Worm (Caenorhabditis elegans) whole organism, L2 larva: ENCODE data around the gene eif-2D.

Experiments
- aly-2 ChIP-seq: fragments of 150-350 bp; optimal IDR thresholded peaks from 2 replicates; lab custom pipeline; 2014; ENCODE audit warnings: missing biosample characterization, missing genetic modification characterization
- ama-1 ChIP-seq: fragments of 150-350 bp; optimal IDR thresholded peaks from 2 replicates; lab custom pipeline; 2018; ENCODE audit warnings: inconsistent platforms
- egl-27 ChIP-seq: sonication (generic microtip); optimal IDR thresholded peaks from 3 replicates; lab custom pipeline; 2017; ENCODE audit warnings: missing biosample characterization, missing genetic modification reagents, missing genetic modification characterization
- lin-39 ChIP-seq: fragments of 150-350 bp; optimal IDR thresholded peaks from 2 replicates; lab custom pipeline; 2014; ENCODE audit warnings: missing biosample characterization, missing genetic modification reagents, missing genetic modification characterization
- mbf-1 ChIP-seq: sonication (generic microtip); optimal IDR thresholded peaks from 2 replicates; lab custom pipeline; 2017; ENCODE audit warnings: missing biosample characterization, missing genetic modification characterization
- nhr-10 ChIP-seq: sonication (generic microtip); optimal IDR thresholded peaks from 2 replicates; lab custom pipeline; 2017; ENCODE audit warnings: missing biosample characterization, missing genetic modification characterization
- nhr-11 ChIP-seq: fragments of 150-350 bp; optimal IDR thresholded peaks from 2 replicates; lab custom pipeline; 2014; ENCODE audit warnings: missing biosample characterization, missing genetic modification characterization
- nhr-12 ChIP-seq: fragments of 150-350 bp; optimal IDR thresholded peaks from 2 replicates; lab custom pipeline; 2014; ENCODE audit warnings: missing biosample characterization, missing genetic modification characterization
- nhr-237 ChIP-seq: fragments of 150-350 bp; optimal IDR thresholded peaks from 2 replicates; lab custom pipeline; 2014; ENCODE audit warnings: missing biosample characterization, missing genetic modification characterization
- sem-4 ChIP-seq: fragments of 150-350 bp; optimal IDR thresholded peaks from 2 replicates; lab custom pipeline; 2014; ENCODE audit warnings: missing biosample characterization, missing genetic modification reagents, missing genetic modification characterization
- skn-1 ChIP-seq: sonication (generic microtip); optimal IDR thresholded peaks from 2 replicates; lab custom pipeline; 2017; ENCODE audit warnings: missing biosample characterization, missing genetic modification characterization
- snpc-4 ChIP-seq: fragments of 150-350 bp; optimal IDR thresholded peaks from 2 replicates; lab custom pipeline; 2014; ENCODE audit warnings: missing biosample characterization, missing genetic modification characterization
- ztf-4 ChIP-seq: fragments of 150-350 bp; optimal IDR thresholded peaks from 2 replicates; lab custom pipeline; 2014; ENCODE audit warnings: missing biosample characterization, missing genetic modification characterization

DNA sequence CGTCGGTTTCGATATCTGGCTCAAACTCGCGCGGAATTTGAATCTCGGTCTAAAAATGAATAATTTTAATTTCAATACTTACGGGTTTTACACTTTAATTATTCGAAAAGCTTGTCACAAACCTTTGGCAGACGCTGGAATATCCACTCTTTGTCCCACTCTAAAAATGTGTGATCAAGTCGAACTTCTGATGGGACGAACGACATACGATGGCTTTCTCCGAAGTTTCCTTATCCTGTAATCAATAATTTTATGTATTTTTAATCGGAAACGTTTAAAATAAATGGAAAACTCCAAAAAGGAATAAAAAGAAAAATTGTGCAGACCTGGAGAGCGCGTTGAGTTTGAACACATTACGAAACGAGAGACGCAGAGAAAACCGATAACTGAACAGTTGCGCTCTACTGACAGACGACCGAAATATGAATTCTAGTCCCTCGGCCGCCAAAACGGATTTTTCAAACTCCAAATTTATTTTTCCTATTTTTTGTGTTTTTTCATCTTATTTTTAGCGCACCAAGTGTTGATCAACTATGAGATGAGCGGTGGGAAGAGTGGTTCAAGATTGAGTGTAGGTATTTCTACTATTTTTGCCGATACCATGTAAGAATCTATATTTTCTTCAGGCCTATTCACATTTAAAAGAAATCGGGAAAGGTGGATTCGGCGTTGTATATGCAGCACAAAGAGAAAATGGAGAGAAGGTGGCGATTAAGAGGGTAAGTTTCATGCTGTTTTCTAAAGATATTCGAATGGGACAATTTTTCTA, 42.1 kb upstream of the eif-2D start, which contains the start of the genes sam-4, F59E12.17 and zyg-1:
- TF ChIP-seq egl-27 (tag; lab: Kevin White, UChicago) (no peak), sem-4 (tag; lab: Kevin White, UChicago) (no peak), aly-2 (no peak), nhr-10 (tag; lab: Kevin White, UChicago) (no peak), ama-1 (lab: Kevin White, UChicago) (no peak), ztf-4 (no peak), mbf-1 (tag; lab: Kevin White, UChicago) (no peak), nhr-12 (tag; lab: Kevin White, UChicago) (no peak), lin-39 (tag; lab: Kevin White, UChicago) (no peak), skn-1 (tag; lab: Kevin White, UChicago) (no peak), nhr-11 (tag; lab: Kevin White, UChicago) (no peak), nhr-237 (tag; lab: Kevin White, UChicago) (no peak), snpc-4 (tag; lab: Kevin White, UChicago) (peak; percentile 20)
